Fruit fly (Drosophila melanogaster) whole organism, embryonic: ENCODE data around the gene CG14567.

Source experiments
- CG11398 ChIP-seq: fragments of 200-800 bp; sonication (Bioruptor generic); optimal IDR thresholded peaks from 2 replicates; lab custom pipeline; 2016; ENCODE audit warnings: missing biosample characterization, missing genetic modification characterization
- CG11504 ChIP-seq: fragments of 200-800 bp; sonication (Bioruptor generic); optimal IDR thresholded peaks from 3 replicates; lab custom pipeline; 2019; ENCODE audit warnings: missing biosample characterization, mild to moderate bottlenecking, missing genetic modification characterization, moderate library complexity
- CG11723 ChIP-seq: fragments of 200-800 bp; sonication (Bioruptor generic); optimal IDR thresholded peaks from 2 replicates; lab custom pipeline; 2017; ENCODE audit warnings: missing biosample characterization, mild to moderate bottlenecking, missing genetic modification characterization
- CG13123 ChIP-seq: fragments of 200-800 bp; sonication (Bioruptor generic); optimal IDR thresholded peaks from 2 replicates; lab custom pipeline; 2016; ENCODE audit warnings: missing biosample characterization, missing genetic modification characterization
- CG16779 ChIP-seq: fragments of 200-800 bp; sonication (Bioruptor generic); IDR thresholded peaks from 2 replicates; pipeline ENCODE4 v1.3.6; 2022; ENCODE audit warnings: missing biosample characterization, missing genetic modification characterization
- CG17361 ChIP-seq: fragments of 200-800 bp; sonication (Bioruptor generic); IDR thresholded peaks from 3 replicates; pipeline ENCODE4 v1.3.6; 2022; ENCODE audit warnings: missing biosample characterization, missing genetic modification characterization
- CG17802 ChIP-seq: fragments of 200-800 bp; sonication (Bioruptor generic); optimal IDR thresholded peaks from 2 replicates; lab custom pipeline; 2018; ENCODE audit warnings: missing biosample characterization, mild to moderate bottlenecking, missing genetic modification characterization, moderate library complexity
- CG2678 ChIP-seq: fragments of 200-800 bp; sonication (Bioruptor generic); optimal IDR thresholded peaks from 3 replicates; lab custom pipeline; 2019; ENCODE audit warnings: missing biosample characterization, mild to moderate bottlenecking, missing genetic modification characterization, moderate library complexity
- CG42726 ChIP-seq: fragments of 200-800 bp; sonication (Bioruptor generic); IDR thresholded peaks from 2 replicates; pipeline ENCODE4 v1.3.6; 2022; ENCODE audit warnings: missing biosample characterization, missing genetic modification characterization; ENCODE audit not compliant: partially characterized antibody
- CG4404 ChIP-seq: fragments of 200-800 bp; sonication (Bioruptor generic); IDR thresholded peaks from 2 replicates; pipeline ENCODE4 v1.3.6; 2022; ENCODE audit warnings: missing biosample characterization, missing genetic modification characterization
- CG5953 ChIP-seq: fragments of 200-800 bp; sonication (Bioruptor generic); IDR thresholded peaks from 2 replicates; pipeline ENCODE4 v1.3.6; 2022; ENCODE audit warnings: missing biosample characterization, missing genetic modification characterization
- CG6272 ChIP-seq: fragments of 200-800 bp; sonication (Bioruptor generic); IDR thresholded peaks from 2 replicates; pipeline ENCODE4 v1.3.6; 2022; ENCODE audit warnings: missing biosample characterization, missing genetic modification characterization
- CG7786 ChIP-seq: fragments of 200-800 bp; sonication (Bioruptor generic); optimal IDR thresholded peaks from 2 replicates; lab custom pipeline; 2016; ENCODE audit warnings: missing biosample characterization, missing genetic modification characterization
- CG9727 ChIP-seq: fragments of 200-800 bp; sonication (Bioruptor generic); optimal IDR thresholded peaks from 3 replicates; lab custom pipeline; 2017; ENCODE audit warnings: missing biosample characterization, mild to moderate bottlenecking, missing genetic modification characterization
- CrebB ChIP-seq: fragments of 200-800 bp; sonication (Bioruptor generic); optimal IDR thresholded peaks from 3 replicates; lab custom pipeline; 2018; ENCODE audit warnings: missing biosample characterization, mild to moderate bottlenecking, missing genetic modification characterization
- D19A ChIP-seq: fragments of 200-800 bp; optimal IDR thresholded peaks from 3 replicates; lab custom pipeline; 2019; ENCODE audit warnings: missing biosample characterization, mild to moderate bottlenecking, missing genetic modification characterization, moderate library complexity
- Eip74EF ChIP-seq, 2 experiments: fragments of 200-800 bp in 1 of 2; fragments of >200 bp in 1 of 2; sonication (Bioruptor generic) in 1 of 2; optimal IDR thresholded peaks; 2 replicates each; lab custom pipeline; 2017 to 2019; ENCODE audit warnings: missing biosample characterization in 2 of 2, missing genetic modification characterization in 2 of 2, mild to moderate bottlenecking in 1 of 2, moderate library complexity in 1 of 2
- Hr78 ChIP-seq, 2 experiments: fragments of 200-800 bp in 1 of 2; fragments of >200 bp in 1 of 2; sonication (Bioruptor generic) in 1 of 2; optimal IDR thresholded peaks; 2 replicates each; lab custom pipeline; 2017 to 2019; ENCODE audit warnings: missing biosample characterization in 2 of 2, missing genetic modification characterization in 2 of 2, mild to moderate bottlenecking in 1 of 2, moderate library complexity in 1 of 2
- NFAT ChIP-seq: fragments of 200-800 bp; sonication (Bioruptor generic); IDR thresholded peaks from 2 replicates; pipeline ENCODE4 v1.3.6; 2022; ENCODE audit warnings: missing biosample characterization, missing genetic modification characterization
- Stat92E ChIP-seq, 3 experiments: fragments of >200 bp in 2 of 3; fragments of 200-800 bp in 1 of 3; sonication (Bioruptor generic) in 1 of 3; optimal IDR thresholded peaks; 2 replicates each; lab custom pipeline; 2017 to 2019; ENCODE audit warnings: missing biosample characterization in 3 of 3, missing genetic modification characterization in 3 of 3, mild to moderate bottlenecking in 1 of 3, moderate library complexity in 1 of 3
- cad ChIP-seq: fragments of >200 bp; optimal IDR thresholded peaks from 2 replicates; lab custom pipeline; 2017; ENCODE audit warnings: missing biosample characterization, missing genetic modification characterization
- cato ChIP-seq: fragments of 200-800 bp; sonication (Bioruptor generic); optimal IDR thresholded peaks from 2 replicates; lab custom pipeline; 2016; ENCODE audit warnings: missing biosample characterization, missing genetic modification characterization, borderline replicate concordance
- chinmo ChIP-seq: fragments of 200-800 bp; sonication (Bioruptor generic); IDR thresholded peaks from 4 replicates; pipeline ENCODE4 v1.3.6; 2022; ENCODE audit warnings: missing biosample characterization, missing genetic modification characterization; ENCODE audit not compliant: partially characterized antibody
- ci ChIP-seq: fragments of 200-800 bp; sonication (Bioruptor generic); IDR thresholded peaks from 3 replicates; pipeline ENCODE4 v1.3.6; 2022; ENCODE audit warnings: missing biosample characterization, missing genetic modification characterization
- kni ChIP-seq: fragments of 200-800 bp; sonication (Bioruptor generic); optimal IDR thresholded peaks from 3 replicates; lab custom pipeline; 2017; ENCODE audit warnings: mild to moderate bottlenecking, missing biosample characterization, missing genetic modification reagents, missing genetic modification characterization
- oc ChIP-seq: fragments of 200-800 bp; sonication (Bioruptor generic); optimal IDR thresholded peaks from 2 replicates; lab custom pipeline; 2018; ENCODE audit warnings: missing biosample characterization, mild to moderate bottlenecking, missing genetic modification characterization, moderate library complexity
- rib ChIP-seq: fragments of 200-800 bp; sonication (Bioruptor generic); IDR thresholded peaks from 2 replicates; pipeline ENCODE4 v1.3.6; 2022; ENCODE audit warnings: missing biosample characterization, missing genetic modification characterization
- salm ChIP-seq: fragments of 200-800 bp; sonication (Bioruptor generic); optimal IDR thresholded peaks from 2 replicates; lab custom pipeline; 2018; ENCODE audit warnings: missing biosample characterization, mild to moderate bottlenecking, missing genetic modification characterization
- sens-2 ChIP-seq: fragments of 200-800 bp; sonication (Bioruptor generic); IDR thresholded peaks from 2 replicates; pipeline ENCODE4 v1.3.6; 2022; ENCODE audit warnings: missing biosample characterization, missing genetic modification characterization
- sob ChIP-seq: fragments of 200-800 bp; sonication (Bioruptor generic); IDR thresholded peaks from 2 replicates; pipeline ENCODE4 v1.3.6; 2022; ENCODE audit warnings: missing biosample characterization, missing genetic modification characterization
- sr ChIP-seq: fragments of 200-800 bp; sonication (Bioruptor generic); IDR thresholded peaks from 3 replicates; pipeline ENCODE4 v1.3.6; 2022; ENCODE audit warnings: missing biosample characterization, missing genetic modification characterization
- stwl ChIP-seq: fragments of 200-800 bp; sonication (Bioruptor generic); optimal IDR thresholded peaks from 3 replicates; lab custom pipeline; 2018; ENCODE audit warnings: missing biosample characterization, mild to moderate bottlenecking, missing genetic modification characterization, moderate library complexity
- tgo ChIP-seq: fragments of 200-800 bp; sonication (Bioruptor generic); IDR thresholded peaks from 3 replicates; pipeline ENCODE4 v1.3.6; 2022; ENCODE audit warnings: missing biosample characterization, missing genetic modification characterization
- tna ChIP-seq: fragments of 200-800 bp; sonication (Bioruptor generic); IDR thresholded peaks from 2 replicates; pipeline ENCODE4 v1.3.6; 2022; ENCODE audit warnings: missing biosample characterization, missing genetic modification characterization; ENCODE audit not compliant: partially characterized antibody
- ttk ChIP-seq: fragments of 200-800 bp; sonication (Bioruptor generic); IDR thresholded peaks from 2 replicates; pipeline ENCODE4 v2.1.2; 2022; ENCODE audit warnings: missing biosample characterization, missing genetic modification characterization
- twi ChIP-seq: fragments of 200-800 bp; optimal IDR thresholded peaks from 2 replicates; lab custom pipeline; 2019; ENCODE audit warnings: missing biosample characterization, mild to moderate bottlenecking, missing genetic modification characterization, moderate library complexity
- vvl ChIP-seq: fragments of 200-800 bp; sonication (Bioruptor generic); IDR thresholded peaks from 2 replicates; pipeline ENCODE4 v1.3.6; 2022; ENCODE audit warnings: missing biosample characterization, missing genetic modification characterization
- zfh2 ChIP-seq: fragments of 200-800 bp; sonication (Bioruptor generic); optimal IDR thresholded peaks from 2 replicates; lab custom pipeline; 2016; ENCODE audit warnings: missing biosample characterization, missing genetic modification characterization

Gene CG14567

dm6 chr3L:21765931-21766330 lies 27.7 kb upstream of the CG14567 start:
- TF ChIP-seq oc (tag; lab: Kevin White, UChicago) (peak; percentile 46), ci (GFP tag; lab: Robert Waterston, UW) (0 out of 3 replicates have a peak, but pooled peaks have one; percentile 41), D19A (tag; lab: Kevin White, UChicago) (no peak), stwl (tag; lab: Kevin White, UChicago) (peak; percentile 24), CG11398 (no peak), sr (GFP tag; lab: Robert Waterston, UW) (peak; percentile 83), Hr78 (GFP tag; optimal IDR thresholded peaks at IDR 0.05; lab: Kevin White, UChicago) (peak in 1 of 2 experiments; percentile 53), CG17361 (GFP tag; lab: Robert Waterston, UW) (no peak), CG17802 (tag; lab: Kevin White, UChicago) (peak; percentile 89)

- TF ChIP-seq CG16779 (GFP tag; lab: Robert Waterston, UW), result no peak
- no peak for TF ChIP-seq CG7786 (GFP tag; lab: Kevin White, UChicago)
- TF ChIP-seq, all 482 proteins: peak for 0
Observed at dm6 chr3L:21756857-21757256, 18.6 kb upstream of the CG14567 start, which contains the start of gene CG14564. Gene CG14564, plus strand, starts transcription at chr3L:21757157.

dm6 chr3L:21744169-21744568 lies 5.9 kb upstream of the CG14567 start, which contains the start of gene CG14565:
Gene CG14565, minus strand, starts transcription at chr3L:21744269.
- no peak for TF ChIP-seq cad (GFP tag; lab: Kevin White, UChicago)
- TF ChIP-seq CG11504 (tag; lab: Kevin White, UChicago), result no peak
- TF ChIP-seq CG11723 (GFP tag; lab: Kevin White, UChicago), result no peak

dm6 chr3L:21741234-21741633 lies 3.0 kb upstream of the CG14567 start, which contains the start of gene CG14572:
Gene CG14572, plus strand, starts transcription at chr3L:21741534.
- TF ChIP-seq kni (GFP tag; lab: Kevin White, UChicago) (peak; percentile 37), chinmo (GFP tag; lab: Robert Waterston, UW) (0 out of 4 replicates have a peak, but pooled peaks have one; percentile 37), sens-2 (GFP tag; lab: Robert Waterston, UW) (no peak), vvl (GFP tag; lab: Robert Waterston, UW) (peak; percentile 18; the same call in 1 of the 2 replicates), sob (no peak)
- TF ChIP-seq, all 482 proteins: peak for 3

dm6 chr3L:21740209-21740608 lies 2.0 kb upstream of the CG14567 start, which contains the start of gene CG14566:
Gene CG14566, minus strand, starts transcription at chr3L:21740309.
- TF ChIP-seq CG5953 (GFP tag; lab: Robert Waterston, UW) (no peak), CG16779 (GFP tag; lab: Robert Waterston, UW) (no peak), salm (tag; lab: Kevin White, UChicago) (no peak), CG42726 (no peak), tgo (GFP tag; lab: Robert Waterston, UW) (no peak), CG13123 (GFP tag; lab: Kevin White, UChicago) (no peak), CG6272 (no peak), CG2678 (tag; lab: Kevin White, UChicago) (no peak), NFAT (GFP tag; lab: Robert Waterston, UW) (no peak), Eip74EF (GFP tag; optimal IDR thresholded peaks at IDR 0.05; lab: Kevin White, UChicago) (no peak), tna (GFP tag; lab: Robert Waterston, UW) (no peak), CrebB (tag; lab: Kevin White, UChicago) (no peak), twi (tag; lab: Kevin White, UChicago) (no peak), rib (GFP tag; lab: Robert Waterston, UW) (no peak), ttk (GFP tag; lab: Robert Waterston, UW) (no peak), zfh2 (GFP tag; lab: Kevin White, UChicago) (no peak), Stat92E (GFP tag; optimal IDR thresholded peaks at IDR 0.05; lab: Kevin White, UChicago) (no peak), CG9727 (GFP tag; lab: Kevin White, UChicago) (no peak), cato (GFP tag; lab: Kevin White, UChicago) (no peak), CG4404 (GFP tag; lab: Robert Waterston, UW) (no peak)
